Fruit fly (Drosophila melanogaster) whole organism, embryonic: ENCODE results near the gene fln.

ENCODE experiments used
- Bdp1 ChIP-seq: fragments of 200-800 bp; sonication (Bioruptor generic); optimal IDR thresholded peaks from 3 replicates; lab custom pipeline; 2016; ENCODE audit warnings: missing biosample characterization, missing genetic modification characterization
- CG11456 ChIP-seq: fragments of 200-800 bp; sonication (Bioruptor generic); IDR thresholded peaks from 3 replicates; pipeline ENCODE4 v1.3.6; 2022; ENCODE audit warnings: missing biosample characterization, missing genetic modification characterization
- CG11504 ChIP-seq: fragments of 200-800 bp; sonication (Bioruptor generic); optimal IDR thresholded peaks from 3 replicates; lab custom pipeline; 2019; ENCODE audit warnings: missing biosample characterization, mild to moderate bottlenecking, missing genetic modification characterization, moderate library complexity
- CG12769 ChIP-seq: fragments of 200-800 bp; sonication (Bioruptor generic); optimal IDR thresholded peaks from 2 replicates; lab custom pipeline; 2019; ENCODE audit warnings: missing biosample characterization, mild to moderate bottlenecking, missing genetic modification characterization, moderate library complexity
- CG13296 ChIP-seq: fragments of 200-800 bp; sonication (Bioruptor generic); optimal IDR thresholded peaks from 3 replicates; lab custom pipeline; 2018; ENCODE audit warnings: missing biosample characterization, mild to moderate bottlenecking, missing genetic modification characterization
- CG13424 ChIP-seq: fragments of 200-800 bp; sonication (Bioruptor generic); optimal IDR thresholded peaks from 2 replicates; lab custom pipeline; 2019; ENCODE audit warnings: missing biosample characterization, mild to moderate bottlenecking, missing genetic modification characterization, moderate library complexity
- CG14667 ChIP-seq: fragments of 200-800 bp; sonication (Bioruptor generic); IDR thresholded peaks from 2 replicates; pipeline ENCODE4 v1.3.6; 2022; ENCODE audit warnings: missing biosample characterization, missing genetic modification characterization
- CG15601 ChIP-seq: fragments of 200-800 bp; sonication (Bioruptor generic); optimal IDR thresholded peaks from 3 replicates; lab custom pipeline; 2019; ENCODE audit warnings: missing biosample characterization, mild to moderate bottlenecking, missing genetic modification characterization, moderate library complexity
- CG1647 ChIP-seq: fragments of 200-800 bp; sonication (Bioruptor generic); optimal IDR thresholded peaks from 3 replicates; lab custom pipeline; 2016; ENCODE audit warnings: missing biosample characterization, missing genetic modification characterization
- CG16779 ChIP-seq: fragments of 200-800 bp; sonication (Bioruptor generic); IDR thresholded peaks from 2 replicates; pipeline ENCODE4 v1.3.6; 2022; ENCODE audit warnings: missing biosample characterization, missing genetic modification characterization
- CG18011 ChIP-seq: fragments of 200-800 bp; sonication (Bioruptor generic); optimal IDR thresholded peaks from 2 replicates; lab custom pipeline; 2017; ENCODE audit warnings: missing biosample characterization, missing genetic modification characterization, mild to moderate bottlenecking, moderate library complexity, missing genotype
- CG2116 ChIP-seq: fragments of 200-800 bp; sonication (Bioruptor generic); optimal IDR thresholded peaks from 3 replicates; lab custom pipeline; 2018; ENCODE audit warnings: missing biosample characterization, mild to moderate bottlenecking, missing genetic modification characterization
- CG31224 ChIP-seq: fragments of 200-800 bp; sonication (Bioruptor generic); IDR thresholded peaks from 2 replicates; pipeline ENCODE4 v1.3.6; 2022; ENCODE audit warnings: missing biosample characterization, missing genetic modification characterization
- CG33213 ChIP-seq: fragments of 200-800 bp; sonication (Bioruptor generic); optimal IDR thresholded peaks from 3 replicates; lab custom pipeline; 2016; ENCODE audit warnings: missing biosample characterization, missing genetic modification characterization
- CG34224 ChIP-seq: fragments of 200-800 bp; sonication (Bioruptor generic); IDR thresholded peaks from 3 replicates; pipeline ENCODE4 v1.3.6; 2022; ENCODE audit warnings: missing biosample characterization, missing genetic modification characterization; ENCODE audit not compliant: partially characterized antibody
- CG4328 ChIP-seq: fragments of 200-800 bp; sonication (Bioruptor generic); optimal IDR thresholded peaks from 3 replicates; lab custom pipeline; 2017; ENCODE audit warnings: missing biosample characterization, missing genetic modification reagents, missing genetic modification characterization
- CG6272 ChIP-seq: fragments of 200-800 bp; sonication (Bioruptor generic); IDR thresholded peaks from 2 replicates; pipeline ENCODE4 v1.3.6; 2022; ENCODE audit warnings: missing biosample characterization, missing genetic modification characterization
- CG7928 ChIP-seq: fragments of 200-800 bp; sonication (Bioruptor generic); optimal IDR thresholded peaks from 2 replicates; lab custom pipeline; 2017; ENCODE audit warnings: missing biosample characterization, mild to moderate bottlenecking, missing genetic modification characterization
- Camta ChIP-seq: fragments of 200-800 bp; sonication (Bioruptor generic); optimal IDR thresholded peaks from 2 replicates; lab custom pipeline; 2016; ENCODE audit warnings: missing biosample characterization, missing genetic modification characterization
- CrebB ChIP-seq: fragments of 200-800 bp; sonication (Bioruptor generic); optimal IDR thresholded peaks from 3 replicates; lab custom pipeline; 2018; ENCODE audit warnings: missing biosample characterization, mild to moderate bottlenecking, missing genetic modification characterization
- Dek ChIP-seq: fragments of 200-800 bp; sonication (Bioruptor generic); optimal IDR thresholded peaks from 3 replicates; lab custom pipeline; 2019; ENCODE audit warnings: missing biosample characterization, mild to moderate bottlenecking, missing genetic modification characterization, moderate library complexity
- E2f2 ChIP-seq: fragments of 200-800 bp; sonication (Bioruptor generic); IDR thresholded peaks from 2 replicates; pipeline ENCODE4 v1.3.6; 2022; ENCODE audit warnings: missing biosample characterization, missing genetic modification characterization
- Elba2 ChIP-seq: fragments of 200-800 bp; sonication (Bioruptor generic); optimal IDR thresholded peaks from 3 replicates; lab custom pipeline; 2016; ENCODE audit warnings: missing biosample characterization, missing genetic modification characterization
- GATAe ChIP-seq: fragments of 200-800 bp; sonication (Bioruptor generic); conservative IDR thresholded peaks from 2 replicates; pipeline ENCODE4 v1.3.6; 2022; ENCODE audit warnings: missing biosample characterization, missing genetic modification characterization
- Mrtf ChIP-seq: fragments of 200-800 bp; sonication (Bioruptor generic); IDR thresholded peaks from 3 replicates; pipeline ENCODE4 v1.3.6; 2022; ENCODE audit warnings: missing biosample characterization, missing genetic modification characterization
- Six4 ChIP-seq: fragments of 200-800 bp; sonication (Bioruptor generic); optimal IDR thresholded peaks from 2 replicates; lab custom pipeline; 2016; ENCODE audit warnings: missing biosample characterization, missing genetic modification characterization
- YL-1 ChIP-seq: fragments of 200-800 bp; sonication (Bioruptor generic); optimal IDR thresholded peaks from 3 replicates; lab custom pipeline; 2017; ENCODE audit warnings: missing biosample characterization, mild to moderate bottlenecking, missing genetic modification characterization
- ac ChIP-seq: fragments of 200-800 bp; sonication (Bioruptor generic); optimal IDR thresholded peaks from 3 replicates; lab custom pipeline; 2017; ENCODE audit warnings: missing biosample characterization, mild to moderate bottlenecking, missing genetic modification characterization
- al ChIP-seq: fragments of 200-800 bp; sonication (Bioruptor generic); IDR thresholded peaks from 2 replicates; pipeline ENCODE4 v1.3.6; 2022; ENCODE audit warnings: missing biosample characterization, missing genetic modification characterization
- cad ChIP-seq: fragments of >200 bp; optimal IDR thresholded peaks from 2 replicates; lab custom pipeline; 2017; ENCODE audit warnings: missing biosample characterization, missing genetic modification characterization
- chm ChIP-seq: fragments of 200-800 bp; sonication (Bioruptor generic); IDR thresholded peaks from 2 replicates; pipeline ENCODE4 v1.3.6; 2022; ENCODE audit warnings: missing biosample characterization, missing genetic modification characterization
- cwo ChIP-seq: fragments of 200-800 bp; sonication (Bioruptor generic); optimal IDR thresholded peaks from 3 replicates; lab custom pipeline; 2017; ENCODE audit warnings: missing biosample characterization, missing genetic modification characterization, mild to moderate bottlenecking, moderate library complexity, missing genetic modification reagents
- gsb-n ChIP-seq: fragments of 200-800 bp; sonication (Bioruptor generic); optimal IDR thresholded peaks from 3 replicates; lab custom pipeline; 2018; ENCODE audit warnings: missing biosample characterization, mild to moderate bottlenecking, missing genetic modification characterization
- hb ChIP-seq: fragments of 200-800 bp; sonication (Bioruptor generic); IDR thresholded peaks from 3 replicates; pipeline ENCODE4 v1.3.6; 2022; ENCODE audit warnings: missing biosample characterization, missing genetic modification characterization; ENCODE audit not compliant: partially characterized antibody
- jigr1 ChIP-seq: fragments of 200-800 bp; sonication (Bioruptor generic); IDR thresholded peaks from 3 replicates; pipeline ENCODE4 v1.3.6; 2022; ENCODE audit warnings: missing biosample characterization, missing genetic modification characterization
- jing ChIP-seq: fragments of 200-800 bp; sonication (Bioruptor generic); optimal IDR thresholded peaks from 2 replicates; lab custom pipeline; 2018; ENCODE audit warnings: missing biosample characterization, mild to moderate bottlenecking, missing genetic modification characterization
- klu ChIP-seq: fragments of 200-800 bp; sonication (Bioruptor generic); IDR thresholded peaks from 2 replicates; pipeline ENCODE4 v1.3.6; 2022; ENCODE audit warnings: missing biosample characterization, missing genetic modification characterization
- lov ChIP-seq, 2 experiments: fragments of 200-800 bp in 1 of 2; fragments of >200 bp in 1 of 2; sonication (Bioruptor generic) in 1 of 2; IDR thresholded peaks in 1 of 2; optimal IDR thresholded peaks in 1 of 2; 2 replicates in 1 of 2; 3 replicates in 1 of 2; pipeline versions ENCODE4 v1.3.6 to Lab custom; 2017 to 2022; ENCODE audit warnings: missing biosample characterization in 1 of 2, missing genetic modification characterization in 1 of 2
- mam ChIP-seq: fragments of 200-800 bp; sonication (Bioruptor generic); optimal IDR thresholded peaks from 3 replicates; lab custom pipeline; 2016; ENCODE audit warnings: missing biosample characterization, missing genetic modification characterization
- pzg ChIP-seq: fragments of 200-800 bp; sonication (Bioruptor generic); optimal IDR thresholded peaks from 3 replicates; lab custom pipeline; 2018; ENCODE audit warnings: missing biosample characterization, mild to moderate bottlenecking, missing genetic modification characterization, moderate library complexity
- slou ChIP-seq: fragments of 200-800 bp; sonication (Bioruptor generic); optimal IDR thresholded peaks from 3 replicates; lab custom pipeline; 2016; ENCODE audit warnings: missing biosample characterization, missing genetic modification characterization
- sob ChIP-seq: fragments of 200-800 bp; sonication (Bioruptor generic); IDR thresholded peaks from 2 replicates; pipeline ENCODE4 v1.3.6; 2022; ENCODE audit warnings: missing biosample characterization, missing genetic modification characterization
- stwl ChIP-seq: fragments of 200-800 bp; sonication (Bioruptor generic); optimal IDR thresholded peaks from 3 replicates; lab custom pipeline; 2018; ENCODE audit warnings: missing biosample characterization, mild to moderate bottlenecking, missing genetic modification characterization, moderate library complexity
- tap ChIP-seq: fragments of 200-800 bp; optimal IDR thresholded peaks from 3 replicates; lab custom pipeline; 2019; ENCODE audit warnings: missing biosample characterization, mild to moderate bottlenecking, missing genetic modification characterization, moderate library complexity
- trh ChIP-seq: fragments of 200-800 bp; sonication (Bioruptor generic); optimal IDR thresholded peaks from 2 replicates; lab custom pipeline; 2016; ENCODE audit warnings: missing biosample characterization, missing genetic modification characterization
- tup ChIP-seq: fragments of 200-800 bp; sonication (Bioruptor generic); optimal IDR thresholded peaks from 2 replicates; lab custom pipeline; 2016; ENCODE audit warnings: missing biosample characterization, mild to moderate bottlenecking, missing genetic modification characterization, moderate library complexity
- tx ChIP-seq: fragments of 200-800 bp; sonication (Bioruptor generic); optimal IDR thresholded peaks from 2 replicates; lab custom pipeline; 2016; ENCODE audit warnings: missing biosample characterization, missing genetic modification characterization
- zf30C ChIP-seq: fragments of 200-800 bp; sonication (Bioruptor generic); optimal IDR thresholded peaks from 3 replicates; lab custom pipeline; 2018; ENCODE audit warnings: missing biosample characterization, mild to moderate bottlenecking, missing genetic modification characterization

fln gene

dm6 chr3L:20002482-20003234 lies 11.6 kb upstream of the fln start, which contains the start of gene CG7668 (continued):
- peak; percentile 60; the same call in 1 of the 3 replicates for TF ChIP-seq jigr1 (GFP tag; lab: Robert Waterston, UW)
- peak; percentile 91 for TF ChIP-seq CG11504
- peak; percentile 82 for TF ChIP-seq trh (GFP tag; lab: Kevin White, UChicago)
- TF ChIP-seq slou (GFP tag; lab: Kevin White, UChicago), result peak; percentile 69
- TF ChIP-seq CrebB (tag; lab: Kevin White, UChicago), result peak; percentile 87
- TF ChIP-seq al (GFP tag; lab: Robert Waterston, UW), result no peak; the same call in 1 of the 2 replicates
- TF ChIP-seq Dek (tag; lab: Kevin White, UChicago), result peak; percentile 88
- peak; percentile 86 for TF ChIP-seq YL-1 (GFP tag; lab: Kevin White, UChicago)
- TF ChIP-seq CG33213, result peak; percentile 82
- TF ChIP-seq CG2116 (GFP tag; lab: Kevin White, UChicago), result peak; percentile 68
- TF ChIP-seq CG6272 (GFP tag; lab: Robert Waterston, UW), result no peak
- TF ChIP-seq Bdp1 (GFP tag; lab: Kevin White, UChicago), result peak; percentile 75
- TF ChIP-seq GATAe (GFP tag; lab: Robert Waterston, UW), result no peak
- peak; percentile 87 for TF ChIP-seq CG4328 (GFP tag; lab: Kevin White, UChicago)
- peak; percentile 91 for TF ChIP-seq tap
- TF ChIP-seq tup (GFP tag; lab: Kevin White, UChicago), result peak; percentile 23
- TF ChIP-seq Six4 (GFP tag; lab: Kevin White, UChicago), result peak; percentile 85
- no peak; the same call in 1 of the 2 replicates for TF ChIP-seq klu
- peak; percentile 89 for TF ChIP-seq CG12769
- TF ChIP-seq lov (optimal IDR thresholded peaks at IDR 0.05; lab: Kevin White, UChicago), result no peak
- peak; percentile 87 for TF ChIP-seq lov (GFP tag; IDR thresholded peaks at IDR 0.05; lab: Robert Waterston, UW)
- peak; percentile 89 for TF ChIP-seq mam (GFP tag; lab: Kevin White, UChicago)
- peak; percentile 92; the same call in 1 of the 2 replicates for TF ChIP-seq sob (GFP tag; lab: Robert Waterston, UW)
- TF ChIP-seq gsb-n, result peak; percentile 87
- peak; percentile 13; the same call in 1 of the 3 replicates for TF ChIP-seq CG34224 (GFP tag; lab: Robert Waterston, UW)
- no peak; the same call in 1 of the 2 replicates for TF ChIP-seq chm
- TF ChIP-seq Elba2 (GFP tag; lab: Kevin White, UChicago), result peak; percentile 83
- peak; percentile 83; the same call in 2 of the 3 replicates for TF ChIP-seq Mrtf
- TF ChIP-seq CG13296 (GFP tag; lab: Kevin White, UChicago), result peak; percentile 92
- peak; percentile 73 for TF ChIP-seq jing (GFP tag; lab: Kevin White, UChicago)
- TF ChIP-seq CG16779 (GFP tag; lab: Robert Waterston, UW), result peak; percentile 92
- peak; percentile 62 for TF ChIP-seq pzg
- TF ChIP-seq Camta (GFP tag; lab: Kevin White, UChicago), result peak; percentile 89
- TF ChIP-seq CG15601 (tag; lab: Kevin White, UChicago), result peak; percentile 85
- peak; percentile 78 for TF ChIP-seq stwl
- no peak for TF ChIP-seq CG11456 (GFP tag; lab: Robert Waterston, UW)
- peak; percentile 68 for TF ChIP-seq E2f2 (GFP tag; lab: Robert Waterston, UW)
- peak; percentile 88 for TF ChIP-seq zf30C (GFP tag; lab: Kevin White, UChicago)
- peak; percentile 23 for TF ChIP-seq CG1647 (GFP tag; lab: Kevin White, UChicago)
- TF ChIP-seq cad (GFP tag; lab: Kevin White, UChicago), result no peak
- TF ChIP-seq CG14667 (GFP tag; lab: Robert Waterston, UW), result no peak
- TF ChIP-seq CG7928, result peak; percentile 50
- TF ChIP-seq cwo, result peak; percentile 80
- peak; percentile 75 for TF ChIP-seq CG18011 (GFP tag; lab: Kevin White, UChicago)
- TF ChIP-seq CG31224 (GFP tag; lab: Robert Waterston, UW), result no peak
- no peak for TF ChIP-seq hb (GFP tag; lab: Robert Waterston, UW)
- peak; percentile 93 for TF ChIP-seq CG13424 (tag; lab: Kevin White, UChicago)
- TF ChIP-seq ac, result peak; percentile 57
- peak; percentile 86 for TF ChIP-seq tx (GFP tag; lab: Kevin White, UChicago)
